Fruit fly (Drosophila melanogaster) S2 (cell line): ENCODE data around the gene CG11655.

Experiments
- CG8478 ChIP-seq: fragments of >200 bp; optimal IDR thresholded peaks from 2 replicates; lab custom pipeline; 2018
- CTCF ChIP-seq, 2 experiments: fragments of >200 bp; optimal IDR thresholded peaks; 2 replicates each; lab custom pipeline; 2018

CG11655 gene

dm6 chrX:15483010-15483802 is 29.9 kb downstream of the CG11655 start:
- TF ChIP-seq CG8478 (lab: Kevin White, UChicago) (no peak), CTCF (optimal IDR thresholded peaks at IDR 0.05; lab: Kevin White, UChicago) (no peak)

DNA sequence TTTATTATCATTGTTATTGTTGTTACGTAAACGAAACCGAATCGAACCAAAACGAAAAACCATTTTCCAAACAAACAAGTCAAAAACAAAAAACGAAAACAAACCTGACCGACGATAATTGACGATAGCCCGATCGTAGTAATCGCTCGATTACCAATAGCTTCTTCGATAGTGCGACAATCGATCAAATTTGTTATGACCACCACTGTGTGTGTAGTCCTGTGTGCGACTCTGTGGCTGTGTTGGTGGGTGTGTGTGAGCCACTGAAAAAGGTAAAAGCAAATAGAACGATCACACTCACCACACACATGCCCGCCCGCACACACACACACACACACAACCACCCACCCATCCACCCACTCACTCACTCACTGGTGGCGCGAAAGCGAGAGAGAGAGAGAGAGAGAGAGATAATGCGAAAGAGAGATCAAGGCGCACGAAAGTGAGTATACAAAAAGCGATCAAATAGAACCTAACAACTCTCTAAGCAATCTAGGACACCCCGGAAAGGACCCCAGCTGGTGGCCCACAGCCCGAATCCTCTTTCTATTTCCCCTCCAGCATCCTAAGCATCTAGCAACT is 31.3 kb downstream of the CG11655 start:
- no peak for TF ChIP-seq CTCF (optimal IDR thresholded peaks at IDR 0.05; lab: Kevin White, UChicago)
- no peak for TF ChIP-seq CG8478 (lab: Kevin White, UChicago)

- TF ChIP-seq CG8478 (lab: Kevin White, UChicago), result no peak
- TF ChIP-seq CTCF (optimal IDR thresholded peaks at IDR 0.05; lab: Kevin White, UChicago), result no peak
Measured at dm6 chrX:15486682-15487081, 33.4 kb downstream of the CG11655 start, which contains the start of gene Gmap. Gmap (plus strand) TSS chrX:15486922.

dm6 chrX:15490519-15490918 is 37.2 kb downstream of the CG11655 start:
- no peak for TF ChIP-seq CG8478 (lab: Kevin White, UChicago)
- peak; percentile 73 to 81 for TF ChIP-seq CTCF (optimal IDR thresholded peaks at IDR 0.05; lab: Kevin White, UChicago)

DNA sequence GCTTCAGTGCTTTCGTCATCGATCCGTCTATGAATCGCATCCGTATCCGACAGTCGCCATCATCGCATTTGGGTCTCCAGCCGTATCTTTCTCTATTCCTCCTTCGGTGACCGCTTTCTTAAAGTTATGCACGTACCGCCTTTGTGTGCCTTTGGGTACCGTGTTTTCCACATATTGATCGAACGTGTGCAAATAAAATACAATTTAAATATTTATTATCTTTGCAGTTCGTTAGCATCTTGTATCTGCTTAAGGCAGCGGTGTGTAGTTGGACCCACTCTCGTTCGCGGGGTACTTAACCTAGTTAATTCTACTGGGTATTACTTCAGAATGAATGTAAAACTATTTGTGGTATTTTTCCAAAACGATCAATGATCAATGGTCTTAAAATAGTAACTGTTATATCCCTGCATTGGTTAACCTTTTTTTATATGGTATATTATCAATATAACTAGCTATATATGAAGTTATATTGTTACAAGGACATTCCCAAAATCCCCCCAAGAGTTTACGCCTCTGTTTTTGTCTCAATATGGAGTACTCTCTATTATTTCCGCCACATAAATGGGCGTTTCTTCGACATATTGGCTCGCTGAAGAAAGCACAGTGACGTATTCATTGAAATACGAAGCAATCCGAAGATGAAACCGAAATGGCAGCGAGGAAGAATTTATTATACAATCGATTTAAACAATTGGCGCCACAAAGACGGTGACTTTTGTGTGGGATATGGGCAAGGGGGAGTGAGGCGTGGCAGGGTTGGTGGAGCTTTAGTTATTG is 42.5 kb downstream of the CG11655 start:
- TF ChIP-seq CTCF (optimal IDR thresholded peaks at IDR 0.05; lab: Kevin White, UChicago) (no peak), CG8478 (lab: Kevin White, UChicago) (no peak)

dm6 chrX:15496651-15497409 is 43.6 kb downstream of the CG11655 start:
- no peak for TF ChIP-seq CG8478 (lab: Kevin White, UChicago)
- TF ChIP-seq CTCF (optimal IDR thresholded peaks at IDR 0.05; lab: Kevin White, UChicago), result no peak

- TF ChIP-seq CG8478 (lab: Kevin White, UChicago) (no peak), CTCF (optimal IDR thresholded peaks at IDR 0.05; lab: Kevin White, UChicago) (no peak)
Measured at dm6 chrX:15497440-15498271, 44.4 kb downstream of the CG11655 start.

DNA sequence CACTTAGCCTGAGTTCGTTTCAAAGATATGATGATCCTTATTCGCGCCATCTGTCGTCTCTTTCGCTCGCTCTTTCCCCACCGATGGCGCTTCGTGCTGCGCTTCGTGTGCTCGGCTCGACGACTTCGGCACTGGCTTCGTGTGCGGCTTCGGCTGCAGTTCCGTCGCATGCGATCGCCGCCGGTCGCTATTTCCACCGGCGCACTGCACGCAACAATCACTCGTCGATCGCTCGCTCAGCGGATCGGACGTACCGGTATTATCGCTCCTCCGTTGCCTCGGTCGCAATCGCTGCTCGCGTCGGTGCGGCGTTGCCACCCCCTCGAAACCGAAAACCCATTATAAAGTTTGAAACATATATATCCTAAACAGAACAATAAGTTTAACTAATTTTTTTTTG is 45.5 kb downstream of the CG11655 start:
- peak; percentile 45 to 64 for TF ChIP-seq CTCF (optimal IDR thresholded peaks at IDR 0.05; lab: Kevin White, UChicago)
- no peak for TF ChIP-seq CG8478 (lab: Kevin White, UChicago)

- TF ChIP-seq CTCF (optimal IDR thresholded peaks at IDR 0.05; lab: Kevin White, UChicago) (no peak), CG8478 (lab: Kevin White, UChicago) (no peak)
Measured at dm6 chrX:15499996-15500904, 47.0 kb downstream of the CG11655 start.

DNA sequence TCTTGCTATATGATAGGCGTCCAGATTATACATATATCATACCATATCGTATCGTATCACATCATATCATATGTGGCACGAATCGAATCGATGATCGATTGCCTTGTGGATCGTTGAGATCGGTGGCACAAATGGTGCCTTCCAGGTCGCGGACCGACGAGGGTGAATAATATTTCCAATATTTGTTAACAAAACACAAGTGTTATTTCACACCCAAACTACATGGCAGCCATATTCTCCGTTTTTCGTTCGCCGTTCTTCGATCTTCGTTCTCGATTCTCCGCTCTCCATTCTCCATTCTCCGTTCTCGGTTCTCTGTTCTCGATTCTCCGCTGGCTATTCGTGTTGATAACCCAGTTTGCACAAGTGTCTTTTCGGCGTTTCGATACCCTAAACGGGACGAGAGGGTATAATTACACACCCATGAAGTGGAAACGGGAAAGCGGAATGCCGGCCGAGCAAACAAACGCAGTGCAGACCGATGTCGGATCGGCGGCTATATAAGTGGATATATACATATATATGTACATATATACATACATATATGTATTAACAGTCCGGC is 48.5 kb downstream of the CG11655 start:
- TF ChIP-seq CG8478 (lab: Kevin White, UChicago) (no peak), CTCF (optimal IDR thresholded peaks at IDR 0.05; lab: Kevin White, UChicago) (no peak)

DNA sequence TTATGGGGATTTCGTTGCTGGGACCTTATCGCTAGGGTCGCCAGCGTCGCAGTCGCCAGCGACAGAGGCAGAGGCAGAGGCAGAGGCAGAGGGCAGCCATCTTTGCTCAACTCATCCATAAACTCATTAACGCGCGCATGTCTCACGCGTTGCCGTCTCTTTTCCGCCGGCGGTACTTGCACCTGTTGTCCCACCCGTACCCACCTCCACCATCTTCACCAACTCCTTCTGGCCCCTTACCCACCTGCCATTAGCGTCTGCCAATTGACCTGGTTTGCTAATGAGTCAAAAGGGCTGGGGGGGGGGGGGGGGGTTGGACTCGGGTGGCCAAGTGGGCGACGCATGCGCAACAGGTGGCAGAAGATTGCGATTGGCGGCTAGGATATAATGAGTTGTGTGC is 49.6 kb downstream of the CG11655 start:
- TF ChIP-seq CTCF (optimal IDR thresholded peaks at IDR 0.05; lab: Kevin White, UChicago) (no peak), CG8478 (lab: Kevin White, UChicago) (no peak)
